Fruit fly (Drosophila melanogaster) whole organism, embryonic: Measurements from ENCODE around the gene CG1986.

Experiments
- Abd-B ChIP-seq: fragments of 200-800 bp; sonication (Bioruptor generic); optimal IDR thresholded peaks from 2 replicates; lab custom pipeline; 2018; ENCODE audit warnings: missing biosample characterization, mild to moderate bottlenecking, missing genetic modification characterization, moderate library complexity
- Blimp-1 ChIP-seq: fragments of 200-800 bp; sonication (Bioruptor generic); optimal IDR thresholded peaks from 3 replicates; lab custom pipeline; 2018; ENCODE audit warnings: missing biosample characterization, missing genetic modification characterization, mild to moderate bottlenecking, moderate library complexity, missing genetic modification reagents
- C15 ChIP-seq: fragments of 200-800 bp; sonication (Bioruptor generic); IDR thresholded peaks from 3 replicates; pipeline ENCODE4 v1.3.6; 2022; ENCODE audit warnings: missing biosample characterization, missing genetic modification characterization
- CG11695 ChIP-seq: fragments of 200-800 bp; sonication (Bioruptor generic); IDR thresholded peaks from 3 replicates; pipeline ENCODE4 v1.3.6; 2022; ENCODE audit warnings: missing biosample characterization, missing genetic modification characterization
- CG15479 ChIP-seq: fragments of 200-800 bp; sonication (Bioruptor generic); optimal IDR thresholded peaks from 3 replicates; lab custom pipeline; 2019; ENCODE audit warnings: missing biosample characterization, mild to moderate bottlenecking, missing genetic modification characterization, moderate library complexity
- CG17359 ChIP-seq: fragments of 200-800 bp; sonication (Bioruptor generic); optimal IDR thresholded peaks from 3 replicates; lab custom pipeline; 2018; ENCODE audit warnings: missing biosample characterization, mild to moderate bottlenecking, missing genetic modification characterization, moderate library complexity
- CG17802 ChIP-seq: fragments of 200-800 bp; sonication (Bioruptor generic); optimal IDR thresholded peaks from 2 replicates; lab custom pipeline; 2018; ENCODE audit warnings: missing biosample characterization, mild to moderate bottlenecking, missing genetic modification characterization, moderate library complexity
- CG17829 ChIP-seq: fragments of 200-800 bp; optimal IDR thresholded peaks from 2 replicates; lab custom pipeline; 2019; ENCODE audit warnings: missing biosample characterization, mild to moderate bottlenecking, missing genetic modification characterization, moderate library complexity
- CG2116 ChIP-seq: fragments of 200-800 bp; sonication (Bioruptor generic); optimal IDR thresholded peaks from 3 replicates; lab custom pipeline; 2018; ENCODE audit warnings: missing biosample characterization, mild to moderate bottlenecking, missing genetic modification characterization
- CG2875 ChIP-seq: fragments of 200-800 bp; sonication (Bioruptor generic); optimal IDR thresholded peaks from 2 replicates; lab custom pipeline; 2017; ENCODE audit warnings: missing biosample characterization, mild to moderate bottlenecking, missing genetic modification characterization, missing genetic modification reagents
- CG34376 ChIP-seq: fragments of 200-800 bp; sonication (Bioruptor generic); optimal IDR thresholded peaks from 2 replicates; lab custom pipeline; 2018; ENCODE audit warnings: missing biosample characterization, mild to moderate bottlenecking, missing genetic modification characterization
- CG34422 ChIP-seq: fragments of 200-800 bp; sonication (Bioruptor generic); IDR thresholded peaks from 3 replicates; pipeline ENCODE4 v1.3.6; 2022; ENCODE audit warnings: missing biosample characterization, missing genetic modification characterization
- CG3838 ChIP-seq: fragments of 200-800 bp; sonication (Bioruptor generic); optimal IDR thresholded peaks from 3 replicates; lab custom pipeline; 2016; ENCODE audit warnings: missing biosample characterization, missing genetic modification characterization
- CG3847 ChIP-seq: fragments of 200-800 bp; sonication (Bioruptor generic); IDR thresholded peaks from 2 replicates; pipeline ENCODE4 v1.3.6; 2022; ENCODE audit warnings: missing biosample characterization, missing genetic modification characterization
- CG43689 ChIP-seq: fragments of 200-800 bp; sonication (Bioruptor generic); IDR thresholded peaks from 2 replicates; pipeline ENCODE4 v1.3.6; 2022; ENCODE audit warnings: missing biosample characterization, missing genetic modification characterization
- CG4707 ChIP-seq: fragments of 200-800 bp; sonication (Bioruptor generic); optimal IDR thresholded peaks from 2 replicates; lab custom pipeline; 2018; ENCODE audit warnings: missing biosample characterization, mild to moderate bottlenecking, missing genetic modification characterization, moderate library complexity
- Camta ChIP-seq: fragments of 200-800 bp; sonication (Bioruptor generic); optimal IDR thresholded peaks from 2 replicates; lab custom pipeline; 2016; ENCODE audit warnings: missing biosample characterization, missing genetic modification characterization
- D19B ChIP-seq: fragments of 200-800 bp; sonication (Bioruptor generic); optimal IDR thresholded peaks from 2 replicates; lab custom pipeline; 2017; ENCODE audit warnings: missing biosample characterization, mild to moderate bottlenecking, missing genetic modification characterization
- Fer1 ChIP-seq: fragments of 200-800 bp; sonication (Bioruptor generic); optimal IDR thresholded peaks from 2 replicates; lab custom pipeline; 2017; ENCODE audit warnings: missing biosample characterization, mild to moderate bottlenecking, missing genetic modification characterization
- Jarid2 ChIP-seq: fragments of 200-800 bp; sonication (Bioruptor generic); optimal IDR thresholded peaks from 3 replicates; lab custom pipeline; 2017; ENCODE audit warnings: mild to moderate bottlenecking, missing biosample characterization, missing genetic modification reagents, missing genetic modification characterization
- Lpt ChIP-seq: fragments of >200 bp; optimal IDR thresholded peaks from 2 replicates; lab custom pipeline; 2018; ENCODE audit warnings: missing biosample characterization, missing genetic modification characterization
- Myb ChIP-seq: fragments of 200-800 bp; sonication (Bioruptor generic); optimal IDR thresholded peaks from 2 replicates; lab custom pipeline; 2016; ENCODE audit warnings: missing biosample characterization, missing genetic modification characterization
- NK7.1 ChIP-seq: fragments of 200-800 bp; sonication (Bioruptor generic); optimal IDR thresholded peaks from 3 replicates; lab custom pipeline; 2016; ENCODE audit warnings: missing biosample characterization, missing genetic modification characterization
- Nf-YA ChIP-seq: fragments of 200-800 bp; sonication (Bioruptor generic); IDR thresholded peaks from 2 replicates; pipeline ENCODE4 v1.3.6; 2022; ENCODE audit warnings: missing biosample characterization, missing genetic modification characterization
- Optix ChIP-seq: fragments of 200-800 bp; sonication (Bioruptor generic); IDR thresholded peaks from 3 replicates; pipeline ENCODE4 v1.3.6; 2022; ENCODE audit warnings: missing biosample characterization, missing genetic modification characterization
- Pdp1 ChIP-seq, 2 experiments: fragments of 200-800 bp; sonication (Bioruptor generic); optimal IDR thresholded peaks; 3 replicates each; lab custom pipeline; 2016; ENCODE audit warnings: missing biosample characterization in 2 of 2, missing genetic modification characterization in 2 of 2, mild to moderate bottlenecking in 1 of 2, moderate library complexity in 1 of 2
- Tbp ChIP-seq: fragments of >200 bp; optimal IDR thresholded peaks from 2 replicates; lab custom pipeline; 2018; ENCODE audit warnings: missing biosample characterization, missing genetic modification characterization
- Xbp1 ChIP-seq: fragments of 200-800 bp; sonication (Bioruptor generic); optimal IDR thresholded peaks from 3 replicates; lab custom pipeline; 2016; ENCODE audit warnings: missing biosample characterization, mild to moderate bottlenecking, missing genetic modification characterization
- bsh ChIP-seq, 2 experiments: fragments of 200-800 bp; sonication (Bioruptor generic); optimal IDR thresholded peaks; 2 replicates each; lab custom pipeline; 2017 to 2018; ENCODE audit warnings: mild to moderate bottlenecking in 2 of 2, missing biosample characterization in 2 of 2, missing genetic modification characterization in 2 of 2, moderate library complexity in 1 of 2
- cad ChIP-seq: fragments of >200 bp; optimal IDR thresholded peaks from 2 replicates; lab custom pipeline; 2017; ENCODE audit warnings: missing biosample characterization, missing genetic modification characterization
- dati ChIP-seq: fragments of 200-800 bp; sonication (Bioruptor generic); IDR thresholded peaks from 2 replicates; pipeline ENCODE4 v1.3.6; 2022; ENCODE audit warnings: missing biosample characterization, missing genetic modification characterization
- dmrt11E ChIP-seq: fragments of 200-800 bp; sonication (Bioruptor generic); optimal IDR thresholded peaks from 3 replicates; lab custom pipeline; 2018; ENCODE audit warnings: missing biosample characterization, mild to moderate bottlenecking, missing genetic modification characterization, moderate library complexity
- dysf ChIP-seq: fragments of 200-800 bp; sonication (Bioruptor generic); IDR thresholded peaks from 3 replicates; pipeline ENCODE4 v1.3.6; 2022; ENCODE audit warnings: missing biosample characterization, missing genetic modification characterization
- fru ChIP-seq: fragments of >200 bp; optimal IDR thresholded peaks from 2 replicates; lab custom pipeline; 2017
- gcm2 ChIP-seq: fragments of 200-800 bp; sonication (Bioruptor generic); optimal IDR thresholded peaks from 2 replicates; lab custom pipeline; 2016; ENCODE audit warnings: missing biosample characterization, missing genetic modification characterization
- hb ChIP-seq: fragments of 200-800 bp; sonication (Bioruptor generic); IDR thresholded peaks from 3 replicates; pipeline ENCODE4 v1.3.6; 2022; ENCODE audit warnings: missing biosample characterization, missing genetic modification characterization; ENCODE audit not compliant: partially characterized antibody
- lbe ChIP-seq: fragments of 200-800 bp; sonication (Bioruptor generic); optimal IDR thresholded peaks from 2 replicates; lab custom pipeline; 2016; ENCODE audit warnings: missing biosample characterization, mild to moderate bottlenecking, missing genetic modification characterization
- lilli ChIP-seq: fragments of 200-800 bp; sonication (Bioruptor generic); optimal IDR thresholded peaks from 3 replicates; lab custom pipeline; 2016; ENCODE audit warnings: missing biosample characterization, missing genetic modification characterization
- mirr ChIP-seq: fragments of 200-800 bp; sonication (Bioruptor generic); optimal IDR thresholded peaks from 3 replicates; lab custom pipeline; 2018; ENCODE audit warnings: missing biosample characterization, mild to moderate bottlenecking, missing genetic modification characterization
- nom ChIP-seq: fragments of 200-800 bp; sonication (Bioruptor generic); optimal IDR thresholded peaks from 2 replicates; lab custom pipeline; 2017; ENCODE audit warnings: missing biosample characterization, missing genetic modification characterization, mild to moderate bottlenecking, moderate library complexity, missing genetic modification reagents
- pan ChIP-seq, 4 experiments: fragments of >200 bp in 3 of 4; fragments of 200-800 bp in 1 of 4; sonication (Bioruptor generic) in 1 of 4; optimal IDR thresholded peaks in 3 of 4; IDR thresholded peaks in 1 of 4; 2 replicates each; pipeline versions ENCODE4 v1.3.6 to Lab custom; 2017 to 2022; ENCODE audit warnings: missing biosample characterization in 2 of 4, missing genetic modification characterization in 2 of 4, mixed read lengths in 1 of 4
- pfk ChIP-seq: fragments of 200-800 bp; sonication (Bioruptor generic); optimal IDR thresholded peaks from 2 replicates; lab custom pipeline; 2018; ENCODE audit warnings: missing biosample characterization, mild to moderate bottlenecking, missing genetic modification characterization, moderate library complexity
- pros ChIP-seq: fragments of 200-800 bp; sonication (Bioruptor generic); optimal IDR thresholded peaks from 3 replicates; lab custom pipeline; 2019; ENCODE audit warnings: missing biosample characterization, mild to moderate bottlenecking, missing genetic modification characterization, moderate library complexity
- psq ChIP-seq: fragments of 200-800 bp; sonication (Bioruptor generic); optimal IDR thresholded peaks from 2 replicates; lab custom pipeline; 2017; ENCODE audit warnings: missing biosample characterization, missing genetic modification characterization
- ro ChIP-seq: fragments of 200-800 bp; sonication (Bioruptor generic); IDR thresholded peaks from 2 replicates; pipeline ENCODE4 v1.3.6; 2022; ENCODE audit warnings: missing biosample characterization, missing genetic modification characterization
- shn ChIP-seq: fragments of 200-800 bp; sonication (Bioruptor generic); optimal IDR thresholded peaks from 3 replicates; lab custom pipeline; 2016; ENCODE audit warnings: missing biosample characterization, missing genetic modification characterization
- sqz ChIP-seq: fragments of 200-800 bp; sonication (Bioruptor generic); optimal IDR thresholded peaks from 3 replicates; lab custom pipeline; 2018; ENCODE audit warnings: missing biosample characterization, mild to moderate bottlenecking, missing genetic modification characterization
- tna ChIP-seq: fragments of 200-800 bp; sonication (Bioruptor generic); IDR thresholded peaks from 2 replicates; pipeline ENCODE4 v1.3.6; 2022; ENCODE audit warnings: missing biosample characterization, missing genetic modification characterization; ENCODE audit not compliant: partially characterized antibody
- yki ChIP-seq: fragments of >200 bp; optimal IDR thresholded peaks from 3 replicates; lab custom pipeline; 2018

CG1986 gene

DNA sequence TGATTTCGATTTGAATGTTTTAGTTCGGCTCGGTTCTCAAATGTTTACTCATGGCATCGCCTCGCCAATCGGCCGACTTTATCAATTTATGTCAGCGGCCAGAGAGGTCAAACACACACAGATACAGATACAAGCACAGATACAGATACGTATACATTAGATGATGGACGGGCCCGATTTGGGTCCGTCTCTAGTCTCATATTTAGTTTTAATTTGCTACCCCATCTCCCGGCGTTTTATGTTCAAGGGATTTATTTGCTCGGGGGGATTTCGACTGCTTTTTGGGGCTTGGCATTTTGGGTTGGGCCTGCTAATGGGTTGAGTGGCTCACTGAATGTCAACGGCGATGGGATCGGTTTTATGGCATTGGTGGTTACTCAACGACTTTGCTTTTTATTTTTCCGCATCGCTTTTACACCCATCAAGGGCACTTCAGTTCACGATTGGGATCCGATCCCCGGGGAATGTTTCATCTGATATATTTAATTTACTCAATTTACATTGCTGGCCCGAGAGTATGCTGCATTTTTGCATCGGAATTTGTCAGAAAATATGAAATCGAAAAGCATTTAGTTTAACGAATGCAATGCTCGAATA lies 21.5 kb upstream of the CG1986 start (continued):
- TF ChIP-seq Pdp1 (GFP tag; optimal IDR thresholded peaks at IDR 0.05; lab: Kevin White, UChicago) (peak in 1 of 2 experiments; percentile 81), C15 (GFP tag; lab: Robert Waterston, UW) (no peak), CG34376 (GFP tag; lab: Kevin White, UChicago) (peak; percentile 68), CG11695 (GFP tag; lab: Robert Waterston, UW) (no peak), Abd-B (GFP tag; lab: Kevin White, UChicago) (peak; percentile 17), CG15479 (no peak), mirr (GFP tag; lab: Kevin White, UChicago) (peak; percentile 13), pfk (GFP tag; lab: Kevin White, UChicago) (no peak)

DNA sequence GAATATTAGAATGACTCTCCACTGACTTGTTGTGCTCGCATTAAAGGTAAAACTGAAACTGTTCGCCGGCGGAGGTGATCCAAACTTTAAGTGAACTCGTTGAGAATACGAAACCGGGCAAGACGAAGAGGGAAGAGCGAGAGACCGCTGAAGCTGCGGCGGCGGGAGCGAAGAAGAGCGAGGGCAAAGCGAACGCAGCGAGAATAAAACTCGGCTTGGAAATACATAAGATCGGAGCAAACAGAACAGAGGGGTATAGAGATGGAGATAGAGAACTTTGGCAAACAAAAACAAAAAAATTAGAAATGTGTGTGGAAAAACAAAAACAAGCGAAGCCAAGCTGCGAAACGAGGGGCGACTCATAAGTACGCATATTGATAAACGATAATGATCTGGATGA lies 20.0 kb upstream of the CG1986 start, which contains the start of gene Idgf4:
TSS of gene Idgf4 (minus strand) at position 67 of the 400 bp plus-strand sequence.
- TF ChIP-seq CG3847 (GFP tag; lab: Robert Waterston, UW) (no peak), pan (optimal IDR thresholded peaks at IDR 0.05; lab: Kevin White, UChicago) (no peak), pan (GFP tag; optimal IDR thresholded peaks at IDR 0.05 in 1 of 2, IDR thresholded peaks at IDR 0.05 in 1 of 2) (no peak), CG4707 (GFP tag; lab: Kevin White, UChicago) (no peak), yki (lab: Kevin White, UChicago) (no peak), psq (GFP tag; lab: Kevin White, UChicago) (peak; percentile 70), dysf (GFP tag; lab: Robert Waterston, UW) (no peak), CG43689 (GFP tag; lab: Robert Waterston, UW) (no peak), dati (GFP tag; lab: Robert Waterston, UW) (no peak), CG2116 (GFP tag; lab: Kevin White, UChicago) (no peak), D19B (no peak), Xbp1 (GFP tag; lab: Kevin White, UChicago) (no peak), Myb (GFP tag; lab: Kevin White, UChicago) (no peak), CG3838 (GFP tag; lab: Kevin White, UChicago) (no peak), pros (no peak), Camta (GFP tag; lab: Kevin White, UChicago) (no peak), Blimp-1 (GFP tag; lab: Kevin White, UChicago) (peak; percentile 19), sqz (GFP tag; lab: Kevin White, UChicago) (no peak), ro (GFP tag; lab: Robert Waterston, UW) (no peak), cad (no peak), bsh (GFP tag; optimal IDR thresholded peaks at IDR 0.05; lab: Kevin White, UChicago) (peak in 1 of 2 experiments; percentile 41), dmrt11E (peak; percentile 11), tna (GFP tag; lab: Robert Waterston, UW) (no peak), CG34422 (peak; percentile 16; the same call in 1 of the 3 replicates), hb (GFP tag; lab: Robert Waterston, UW) (no peak), Lpt (GFP tag; lab: Kevin White, UChicago) (no peak), nom (no peak), Optix (GFP tag; lab: Robert Waterston, UW) (no peak), gcm2 (GFP tag; lab: Kevin White, UChicago) (no peak), lilli (GFP tag; lab: Kevin White, UChicago) (no peak), Tbp (GFP tag; lab: Kevin White, UChicago) (no peak), CG17802 (tag; lab: Kevin White, UChicago) (no peak), Nf-YA (GFP tag; lab: Robert Waterston, UW) (no peak), lbe (GFP tag; lab: Kevin White, UChicago) (no peak), CG17829 (tag; lab: Kevin White, UChicago) (peak; percentile 63), CG2875 (GFP tag; lab: Kevin White, UChicago) (peak; percentile 18), Fer1 (no peak), Jarid2 (GFP tag; lab: Kevin White, UChicago) (no peak), fru (lab: Kevin White, UChicago) (no peak), CG17359 (tag; lab: Kevin White, UChicago) (peak; percentile 14), shn (no peak), NK7.1 (no peak)
